Fruit fly (Drosophila melanogaster): ENCODE measurements around the gene SdhC.

DNA sequence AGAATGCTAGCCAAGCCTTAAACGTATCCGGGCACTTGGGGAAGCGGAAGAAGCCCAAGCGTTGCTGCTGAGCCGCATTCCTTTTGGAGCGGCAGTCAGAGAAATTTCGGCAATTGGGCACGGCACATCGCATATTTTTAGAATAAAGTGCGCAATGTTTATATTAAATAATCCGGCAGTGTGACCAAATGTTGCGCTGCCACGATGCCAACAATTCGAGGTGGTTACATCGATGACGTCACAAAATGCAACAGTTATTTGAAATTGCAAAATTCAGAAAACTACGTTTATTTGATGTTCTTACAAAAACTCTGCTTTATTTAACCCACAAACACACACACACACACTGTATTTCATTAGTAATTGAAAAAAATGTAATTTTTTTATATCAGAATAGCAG lies 10.2 kb upstream of the SdhC start, which contains the start of gene CG6689:
- TF ChIP-seq gl (tag; optimal IDR thresholded peaks at IDR 0.05) (no peak), CG12605 (GFP tag; IDR thresholded peaks at IDR 0.05) (no peak), CG13204 (GFP tag; optimal IDR thresholded peaks at IDR 0.05) (no peak), CG15710 (tag; optimal IDR thresholded peaks at IDR 0.05) (no peak), CG9948 (tag; optimal IDR thresholded peaks at IDR 0.05) (no peak), CG17806 (tag; optimal IDR thresholded peaks at IDR 0.05) (no peak), D1 (tag; optimal IDR thresholded peaks at IDR 0.05) (no peak), Pif1B (GFP tag; optimal IDR thresholded peaks at IDR 0.05) (no peak), EcR (GFP tag; optimal IDR thresholded peaks at IDR 0.05) (no peak), Ets98B (GFP tag; IDR thresholded peaks at IDR 0.05) (no peak), Snoo (tag; optimal IDR thresholded peaks at IDR 0.05) (no peak), CG32121 (GFP tag; IDR thresholded peaks at IDR 0.05) (no peak)
